Fruit fly (Drosophila melanogaster): ENCODE results near the gene CG33648.

CG33648 gene

DNA sequence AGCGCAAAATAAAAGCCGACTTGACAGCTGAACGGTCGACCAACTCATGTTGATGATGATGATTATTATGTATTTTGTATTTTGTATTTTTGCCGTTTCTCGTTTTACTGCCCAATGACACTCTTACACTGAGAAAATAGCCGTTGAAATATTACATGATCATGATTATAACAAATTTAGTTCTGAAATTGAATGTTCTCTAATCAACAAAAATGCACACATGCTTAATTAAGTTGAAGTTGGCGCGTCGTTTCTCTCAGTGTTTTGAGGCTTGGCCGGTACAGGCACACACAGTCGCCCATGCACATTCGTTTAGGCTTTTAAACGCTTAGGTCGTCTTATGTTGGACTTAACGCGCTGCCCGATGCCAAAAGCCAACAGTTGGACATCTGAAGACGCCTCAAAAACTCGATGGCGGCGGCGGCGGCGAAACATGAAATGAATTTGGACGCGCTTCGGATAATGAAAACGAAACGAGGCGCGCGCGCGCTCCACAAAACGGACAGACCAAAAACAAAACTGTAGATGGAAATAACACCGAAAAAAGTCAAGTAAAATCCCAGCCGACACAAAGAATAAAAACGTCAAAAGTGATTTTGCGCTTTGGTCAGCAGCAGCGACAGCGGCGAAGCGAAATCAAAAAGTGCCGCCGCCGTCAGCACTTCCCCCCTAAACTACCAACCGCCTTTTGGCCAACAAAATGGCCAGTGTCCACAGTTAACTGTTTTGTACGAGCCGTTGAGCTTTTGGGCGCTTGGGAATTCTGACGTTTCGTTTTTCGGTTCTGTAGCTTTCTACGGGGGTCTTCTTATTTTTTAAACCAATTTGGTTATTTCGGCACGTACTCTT lies 21.3 kb upstream of the CG33648 start (continued):
- TF ChIP-seq CG12219 (GFP tag; optimal IDR thresholded peaks at IDR 0.05) (peak; percentile 94), phol (tag; optimal IDR thresholded peaks at IDR 0.05) (peak; percentile 91), CG7745 (tag; optimal IDR thresholded peaks at IDR 0.05) (no peak), CG3065 (GFP tag; optimal IDR thresholded peaks at IDR 0.05) (peak; percentile 79), CG7963 (GFP tag; IDR thresholded peaks at IDR 0.05; ENCODE audit: partially characterized antibody) (no peak), CG7786 (GFP tag; optimal IDR thresholded peaks at IDR 0.05) (peak; percentile 87), CG2202 (tag; optimal IDR thresholded peaks at IDR 0.05) (peak; percentile 79), gfzf (GFP tag; optimal IDR thresholded peaks at IDR 0.05) (no peak), Fer2 (tag; optimal IDR thresholded peaks at IDR 0.05) (peak; percentile 81), CG6254 (GFP tag; optimal IDR thresholded peaks at IDR 0.05) (peak; percentile 83), TFAM (GFP tag; optimal IDR thresholded peaks at IDR 0.05) (peak; percentile 79), stc (GFP tag; IDR thresholded peaks at IDR 0.05) (peak; percentile 92), Six4 (GFP tag; optimal IDR thresholded peaks at IDR 0.05) (peak; percentile 91), her (GFP tag; optimal IDR thresholded peaks at IDR 0.05) (peak; percentile 93), CG12659 (GFP tag; optimal IDR thresholded peaks at IDR 0.05) (peak; percentile 92), CG13424 (tag; optimal IDR thresholded peaks at IDR 0.05) (peak; percentile 92), CG1602 (GFP tag; optimal IDR thresholded peaks at IDR 0.05) (peak; percentile 88), jigr1 (GFP tag; IDR thresholded peaks at IDR 0.05) (no peak; the same call in 1 of the 3 replicates), disco-r (GFP tag; optimal IDR thresholded peaks at IDR 0.05) (peak; percentile 85), CG15479 (GFP tag; optimal IDR thresholded peaks at IDR 0.05) (no peak), Ets97D (GFP tag; optimal IDR thresholded peaks at IDR 0.05) (peak; percentile 80), CG8290 (GFP tag; optimal IDR thresholded peaks at IDR 0.05) (peak; percentile 68), CG8290 (tag; optimal IDR thresholded peaks at IDR 0.05) (peak in 1 of 2 experiments; percentile 98), CG31365 (tag; optimal IDR thresholded peaks at IDR 0.05) (peak; percentile 78), cwo (GFP tag; optimal IDR thresholded peaks at IDR 0.05) (peak; percentile 86), CG17568 (GFP tag; optimal IDR thresholded peaks at IDR 0.05) (peak; percentile 87), CG33557 (GFP tag; optimal IDR thresholded peaks at IDR 0.05) (peak; percentile 25), unc-4 (GFP tag; IDR thresholded peaks at IDR 0.05; ENCODE audit: partially characterized antibody) (no peak), CG11398 (GFP tag; optimal IDR thresholded peaks at IDR 0.05) (peak; percentile 87), CG1233 (GFP tag; optimal IDR thresholded peaks at IDR 0.05) (peak; percentile 87), Asciz (GFP tag; optimal IDR thresholded peaks at IDR 0.05) (peak; percentile 93), cas (GFP tag; IDR thresholded peaks at IDR 0.05) (peak; percentile 62; the same call in 1 of the 2 replicates), bab2 (GFP tag; optimal IDR thresholded peaks at IDR 0.05) (peak; percentile 94), scrt (GFP tag; optimal IDR thresholded peaks at IDR 0.05) (peak; percentile 86), Hmr (GFP tag; optimal IDR thresholded peaks at IDR 0.05) (peak; percentile 88), pros (GFP tag; optimal IDR thresholded peaks at IDR 0.05) (peak; percentile 46), peb (GFP tag; IDR thresholded peaks at IDR 0.05) (peak; percentile 82), CG3995 (GFP tag; optimal IDR thresholded peaks at IDR 0.05) (peak; percentile 58), CG6854 (GFP tag; optimal IDR thresholded peaks at IDR 0.05) (peak; percentile 80), CG11247 (GFP tag; IDR thresholded peaks at IDR 0.05) (peak; percentile 85), en (GFP tag; optimal IDR thresholded peaks at IDR 0.05) (peak; percentile 89), Lhr (GFP tag; optimal IDR thresholded peaks at IDR 0.05) (peak; percentile 60), CG17612 (GFP tag; IDR thresholded peaks at IDR 0.05) (peak; percentile 83), CG2120 (GFP tag; optimal IDR thresholded peaks at IDR 0.05) (peak; percentile 88), unpg (GFP tag; optimal IDR thresholded peaks at IDR 0.05) (peak; percentile 95), bsh (GFP tag; optimal IDR thresholded peaks at IDR 0.05) (peak; percentile 13 to 93), hkb (optimal IDR thresholded peaks at IDR 0.05) (no peak), hkb (GFP tag; IDR thresholded peaks at IDR 0.05) (peak; percentile 94)

Data from whole organism, embryonic.